Fruit fly (Drosophila melanogaster) whole organism, adult: ENCODE results near the gene mag.
"Not testable (repeated sequence)": the region's sequence is repeated elsewhere in the genome, so short reads cannot be mapped to it uniquely, and the experiment has no call there.

ENCODE experiments used
- CG11617 ChIP-seq: fragments of 200-800 bp; sonication (Bioruptor generic); optimal IDR thresholded peaks from 2 replicates; lab custom pipeline; 2017; ENCODE audit warnings: mild to moderate bottlenecking, missing biosample characterization, missing genetic modification reagents, missing genetic modification characterization
- CG12768 ChIP-seq: fragments of 200-800 bp; sonication (Bioruptor generic); optimal IDR thresholded peaks from 2 replicates; lab custom pipeline; 2017; ENCODE audit warnings: missing biosample characterization, missing genetic modification characterization, mild to moderate bottlenecking, moderate library complexity, missing genetic modification reagents
- CG14711 ChIP-seq: fragments of 200-800 bp; sonication (Bioruptor generic); optimal IDR thresholded peaks from 2 replicates; lab custom pipeline; 2018; ENCODE audit warnings: missing biosample characterization, mild to moderate bottlenecking, missing genetic modification characterization, moderate library complexity
- CG1620 ChIP-seq: fragments of 200-800 bp; sonication (Bioruptor generic); optimal IDR thresholded peaks from 2 replicates; lab custom pipeline; 2016; ENCODE audit warnings: missing biosample characterization, missing genetic modification characterization
- CG33017 ChIP-seq: fragments of 200-800 bp; sonication (Bioruptor generic); optimal IDR thresholded peaks from 2 replicates; lab custom pipeline; 2018; ENCODE audit warnings: missing biosample characterization, mild to moderate bottlenecking, missing genetic modification characterization, moderate library complexity
- CG5204 ChIP-seq: fragments of 200-800 bp; sonication (Bioruptor generic); optimal IDR thresholded peaks from 2 replicates; lab custom pipeline; 2016; ENCODE audit warnings: missing biosample characterization, missing genetic modification characterization
- CG7045 ChIP-seq: fragments of 200-800 bp; sonication (Bioruptor generic); optimal IDR thresholded peaks from 2 replicates; lab custom pipeline; 2017; ENCODE audit warnings: missing biosample characterization, mild to moderate bottlenecking, missing genetic modification characterization
- CG7101 ChIP-seq: fragments of 200-800 bp; sonication (Bioruptor generic); optimal IDR thresholded peaks from 2 replicates; lab custom pipeline; 2018; ENCODE audit warnings: missing biosample characterization, mild to moderate bottlenecking, missing genetic modification characterization, moderate library complexity
- Clk ChIP-seq: fragments of 200-800 bp; sonication (Bioruptor generic); optimal IDR thresholded peaks from 2 replicates; lab custom pipeline; 2017; ENCODE audit warnings: missing biosample characterization, missing genetic modification characterization
- Crg-1 ChIP-seq: fragments of 200-800 bp; sonication (Bioruptor generic); optimal IDR thresholded peaks from 2 replicates; lab custom pipeline; 2016; ENCODE audit warnings: missing biosample characterization, missing genetic modification characterization
- Hr96 ChIP-seq: fragments of 200-800 bp; sonication (Bioruptor generic); optimal IDR thresholded peaks from 2 replicates; lab custom pipeline; 2016; ENCODE audit warnings: missing biosample characterization, missing genetic modification characterization
- Mnt ChIP-seq: fragments of 200-800 bp; sonication (Bioruptor generic); optimal IDR thresholded peaks from 2 replicates; lab custom pipeline; 2016; ENCODE audit warnings: missing biosample characterization, mild to moderate bottlenecking, missing genetic modification characterization
- bab1 ChIP-seq: fragments of 200-800 bp; sonication (Bioruptor generic); optimal IDR thresholded peaks from 3 replicates; lab custom pipeline; 2019; ENCODE audit warnings: missing biosample characterization, mild to moderate bottlenecking, missing genetic modification characterization, moderate library complexity
- cic ChIP-seq: fragments of 200-800 bp; sonication (Bioruptor generic); optimal IDR thresholded peaks from 2 replicates; lab custom pipeline; 2017; ENCODE audit warnings: missing biosample characterization, mild to moderate bottlenecking, missing genetic modification characterization, moderate library complexity
- cnc ChIP-seq, 2 experiments: fragments of >200 bp; optimal IDR thresholded peaks; 2 replicates each; lab custom pipeline; 2017
- kay ChIP-seq: fragments of 200-800 bp; sonication (Bioruptor generic); peaks from one replicate; lab custom pipeline; 2016; ENCODE audit warnings: missing biosample characterization, missing genetic modification characterization, borderline replicate concordance
- ovo ChIP-seq: fragments of 200-800 bp; sonication (Bioruptor generic); optimal IDR thresholded peaks from 2 replicates; lab custom pipeline; 2016; ENCODE audit warnings: missing biosample characterization, missing genetic modification characterization
- pad ChIP-seq: fragments of 200-800 bp; sonication (Bioruptor generic); optimal IDR thresholded peaks from 3 replicates; lab custom pipeline; 2017; ENCODE audit warnings: missing biosample characterization, missing genetic modification characterization, mild to moderate bottlenecking, moderate library complexity, missing genetic modification reagents
- tj ChIP-seq: fragments of 200-800 bp; sonication (Bioruptor generic); optimal IDR thresholded peaks from 3 replicates; lab custom pipeline; 2017; ENCODE audit warnings: missing biosample characterization, mild to moderate bottlenecking, missing genetic modification characterization, moderate library complexity
- toe ChIP-seq: fragments of 200-800 bp; sonication (Bioruptor generic); optimal IDR thresholded peaks from 2 replicates; lab custom pipeline; 2016; ENCODE audit warnings: missing biosample characterization, missing genetic modification characterization

The mag gene

DNA sequence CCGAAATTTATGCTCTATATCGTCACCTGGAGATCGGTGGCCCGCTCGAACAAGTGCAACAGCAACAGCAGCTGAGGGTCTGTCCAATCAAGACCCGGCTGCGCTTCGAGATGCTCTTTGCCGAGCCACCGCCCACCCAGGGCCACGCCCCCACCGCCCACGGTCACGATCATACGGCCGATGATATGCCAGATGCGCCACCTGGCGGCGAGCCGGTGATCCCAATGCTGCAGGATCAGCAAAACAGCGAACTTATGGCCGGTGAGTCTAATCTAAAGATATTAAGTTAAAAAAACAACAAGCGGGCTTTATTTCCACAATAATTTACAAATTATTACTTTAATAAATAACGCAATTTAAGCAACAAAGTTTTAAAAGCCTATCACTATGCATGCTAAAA is 37.7 kb downstream of the mag start:
- TF ChIP-seq CG5204 (no peak), pad (no peak), bab1 (GFP tag; lab: Kevin White, UChicago) (no peak), ovo (GFP tag; lab: Kevin White, UChicago) (no peak), cic (GFP tag; lab: Kevin White, UChicago) (no peak), Clk (GFP tag; lab: Kevin White, UChicago) (no peak), tj (GFP tag; lab: Kevin White, UChicago) (no peak), CG11617 (GFP tag; lab: Kevin White, UChicago) (no peak), toe (GFP tag; lab: Kevin White, UChicago) (no peak), CG7045 (GFP tag; lab: Kevin White, UChicago) (no peak)

DNA sequence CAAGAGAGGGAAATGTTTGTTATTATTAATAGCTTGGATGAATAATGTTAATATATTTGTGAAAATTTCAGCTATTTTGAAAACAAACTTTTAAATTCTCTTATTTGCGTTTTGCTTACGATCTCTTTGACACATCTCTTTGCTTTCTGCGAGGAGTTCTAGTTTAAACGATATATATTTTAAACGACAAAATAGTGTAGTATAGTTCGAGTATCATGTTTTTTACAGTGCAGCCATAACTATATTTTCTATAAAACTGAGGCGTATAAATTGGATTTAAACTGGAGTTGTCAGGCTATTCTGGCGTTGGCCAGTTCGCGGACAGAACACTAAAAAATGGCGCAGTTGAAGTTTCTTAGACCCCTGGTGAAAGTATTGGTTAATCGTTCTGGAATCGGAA is 39.1 kb downstream of the mag start, which contains the start of gene CG18281:
CG18281 (plus strand) TSS at position 301 of the 400 bp plus-strand sequence.
- not testable (repeated sequence) for TF ChIP-seq pad; Hr96 (GFP tag; lab: Kevin White, UChicago); cic (GFP tag; lab: Kevin White, UChicago)

DNA sequence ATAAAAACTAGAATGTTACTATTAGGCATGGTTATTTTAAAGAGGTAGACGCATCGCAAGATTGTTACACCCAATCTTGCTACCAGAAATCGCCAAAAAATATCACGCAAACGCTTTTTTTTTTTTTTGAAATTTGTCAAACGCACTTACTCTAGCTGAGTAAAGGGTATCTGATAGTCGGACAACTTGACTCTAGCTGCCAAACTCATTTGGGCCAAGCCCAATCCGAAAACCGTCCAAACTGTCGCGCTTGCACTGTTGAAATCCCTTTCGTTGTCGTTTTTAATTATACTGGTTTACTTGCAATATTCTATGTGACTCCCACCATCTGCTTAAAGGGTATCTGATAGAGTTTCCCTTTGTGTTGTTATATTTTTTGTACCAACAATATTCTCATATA is 42.8 kb downstream of the mag start:
- TF ChIP-seq tj (GFP tag; lab: Kevin White, UChicago) (no peak), kay (GFP tag; lab: Kevin White, UChicago) (no peak), Clk (GFP tag; lab: Kevin White, UChicago) (no peak), cnc (optimal IDR thresholded peaks at IDR 0.05; lab: Kevin White, UChicago) (no peak), pad (no peak), CG12768 (GFP tag; lab: Kevin White, UChicago) (no peak), CG1620 (GFP tag; lab: Kevin White, UChicago) (no peak), toe (GFP tag; lab: Kevin White, UChicago) (no peak), Mnt (no peak), bab1 (GFP tag; lab: Kevin White, UChicago) (no peak), Crg-1 (GFP tag; lab: Kevin White, UChicago) (no peak), cic (GFP tag; lab: Kevin White, UChicago) (no peak), CG7045 (GFP tag; lab: Kevin White, UChicago) (no peak)

DNA sequence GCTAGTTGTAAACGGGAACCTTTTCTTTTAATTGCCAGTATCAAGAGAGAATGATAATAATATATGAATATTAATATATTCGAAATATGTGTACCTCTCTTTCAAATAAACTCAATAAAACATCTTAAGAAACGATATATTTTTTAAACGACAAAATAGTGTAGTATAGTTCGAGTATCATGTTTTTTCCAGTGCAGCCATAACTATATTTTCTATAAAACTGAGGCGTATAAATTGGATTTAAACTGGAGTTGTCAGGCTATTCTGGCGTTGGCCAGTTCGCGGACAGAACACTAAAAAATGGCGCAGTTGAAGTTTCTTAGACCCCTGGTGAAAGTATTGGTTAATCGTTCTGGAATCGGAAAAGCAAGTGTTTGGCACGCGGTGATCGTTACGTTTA is 43.4 kb downstream of the mag start, which contains the start of gene CG17637:
CG17637 (plus strand) TSS at position 301 of the 400 bp plus-strand sequence.
- TF ChIP-seq CG14711 (tag; lab: Kevin White, UChicago); kay (GFP tag; lab: Kevin White, UChicago); Hr96 (GFP tag; lab: Kevin White, UChicago): not testable (repeated sequence)

DNA sequence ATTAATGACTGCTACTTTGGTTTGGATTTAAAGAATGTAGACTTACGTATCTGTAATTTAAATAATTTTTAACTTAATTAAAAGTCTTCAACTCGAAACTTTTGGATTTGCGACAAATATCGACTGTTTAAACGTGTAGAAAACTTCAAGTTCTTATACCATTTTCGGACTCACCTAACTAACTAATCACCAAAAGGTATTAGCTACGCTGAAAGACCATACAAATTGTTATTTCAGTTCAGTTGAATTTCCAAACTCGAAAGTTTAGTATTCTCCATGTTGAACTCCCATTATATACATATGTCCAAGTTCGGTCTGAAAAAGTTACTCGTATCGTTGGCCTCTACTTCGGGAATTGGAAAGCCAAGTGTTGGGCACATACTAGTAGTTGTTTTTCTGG is 45.2 kb downstream of the mag start, which contains the start of gene CG5078:
CG5078 (plus strand) TSS at position 301 of the 400 bp plus-strand sequence.
- TF ChIP-seq pad, result no peak
- TF ChIP-seq toe (GFP tag; lab: Kevin White, UChicago), result no peak
- TF ChIP-seq CG12768 (GFP tag; lab: Kevin White, UChicago), result no peak
- no peak for TF ChIP-seq CG7101 (tag; lab: Kevin White, UChicago)
- TF ChIP-seq CG5204, result no peak
- no peak for TF ChIP-seq CG1620 (GFP tag; lab: Kevin White, UChicago)

DNA sequence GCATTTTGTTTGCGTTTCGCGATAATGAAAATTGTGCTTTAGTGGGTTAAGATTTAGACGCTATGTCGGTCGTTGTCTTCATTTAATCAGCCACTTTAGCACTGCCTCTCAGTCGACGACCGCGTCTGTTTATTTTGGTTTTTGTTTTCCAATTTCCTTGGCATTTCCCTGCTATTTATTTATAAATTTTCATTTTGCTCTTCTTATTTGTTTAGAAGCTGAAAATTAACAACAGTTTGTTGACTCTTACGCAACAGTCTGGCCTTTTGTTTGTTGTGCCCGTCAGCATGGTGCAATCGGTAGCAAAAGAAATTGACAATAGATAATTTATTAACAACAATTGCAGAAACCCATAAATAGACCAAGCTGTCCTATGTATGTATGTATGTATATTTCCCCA is 47.1 kb downstream of the mag start:
- TF ChIP-seq pad (no peak), CG7101 (tag; lab: Kevin White, UChicago) (no peak), Mnt (no peak), tj (GFP tag; lab: Kevin White, UChicago) (no peak), kay (GFP tag; lab: Kevin White, UChicago) (peak; percentile 85), CG14711 (tag; lab: Kevin White, UChicago) (no peak), ovo (GFP tag; lab: Kevin White, UChicago) (no peak), CG11617 (GFP tag; lab: Kevin White, UChicago) (no peak), CG1620 (GFP tag; lab: Kevin White, UChicago) (peak; percentile 2), CG12768 (GFP tag; lab: Kevin White, UChicago) (no peak), Clk (GFP tag; lab: Kevin White, UChicago) (no peak), cic (GFP tag; lab: Kevin White, UChicago) (no peak), CG7045 (GFP tag; lab: Kevin White, UChicago) (no peak)

DNA sequence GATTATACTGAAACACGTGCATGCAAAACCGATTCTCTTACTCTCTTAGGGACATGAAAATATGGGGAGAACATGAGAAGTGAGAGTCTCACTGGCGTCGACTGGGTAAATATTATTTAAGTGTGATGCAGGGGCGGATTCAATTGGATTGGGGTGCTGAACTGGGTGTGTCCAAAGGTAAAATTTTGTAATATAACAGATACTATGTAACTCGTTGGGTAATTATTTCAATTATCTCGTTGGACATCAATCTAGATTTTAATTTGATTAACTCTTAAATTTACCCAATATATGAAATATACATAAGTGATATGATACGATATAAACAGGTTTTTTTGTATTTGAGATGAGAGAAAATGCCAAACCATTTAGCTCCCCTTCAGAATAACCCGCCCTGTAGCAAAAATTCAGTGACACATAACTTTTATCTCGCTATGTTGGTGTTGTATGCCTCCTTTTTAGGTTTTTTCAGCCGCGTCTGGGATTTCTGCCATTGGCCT is 47.7 kb downstream of the mag start:
- TF ChIP-seq CG14711 (tag; lab: Kevin White, UChicago), result peak; percentile 86
- peak; percentile 87 for TF ChIP-seq CG5204
- TF ChIP-seq Crg-1 (GFP tag; lab: Kevin White, UChicago), result peak; percentile 86
- peak; percentile 87 for TF ChIP-seq CG11617 (GFP tag; lab: Kevin White, UChicago)
- TF ChIP-seq CG33017 (tag; lab: Kevin White, UChicago), result peak; percentile 89
- TF ChIP-seq CG7101 (tag; lab: Kevin White, UChicago), result peak; percentile 92
- peak; percentile 81 for TF ChIP-seq Clk (GFP tag; lab: Kevin White, UChicago)
- peak; percentile 3 for TF ChIP-seq cic (GFP tag; lab: Kevin White, UChicago)
- TF ChIP-seq kay (GFP tag; lab: Kevin White, UChicago), result peak; percentile 85
- peak; percentile 52 for TF ChIP-seq ovo (GFP tag; lab: Kevin White, UChicago)
- TF ChIP-seq Hr96 (GFP tag; lab: Kevin White, UChicago), result peak; percentile 85
- TF ChIP-seq bab1 (GFP tag; lab: Kevin White, UChicago), result peak; percentile 92
- peak; percentile 86 for TF ChIP-seq CG7045 (GFP tag; lab: Kevin White, UChicago)
- TF ChIP-seq Mnt, result peak; percentile 78
- TF ChIP-seq tj (GFP tag; lab: Kevin White, UChicago), result peak; percentile 72
- no peak for TF ChIP-seq cnc (optimal IDR thresholded peaks at IDR 0.05; lab: Kevin White, UChicago)
- TF ChIP-seq CG12768 (GFP tag; lab: Kevin White, UChicago), result peak; percentile 93
- TF ChIP-seq pad, result peak; percentile 85
- peak; percentile 84 for TF ChIP-seq CG1620 (GFP tag; lab: Kevin White, UChicago)
- peak; percentile 90 for TF ChIP-seq toe (GFP tag; lab: Kevin White, UChicago)
